Fruit fly (Drosophila melanogaster): ENCODE results near the gene wkd.
A peak's percentile ranks its signal among the peaks of the same experiment; 100 is the strongest.

The wkd gene

dm6 chr3R:11619709-11620409 is 38.5 kb downstream of the wkd start, which contains the start of the genes Jupiter and CG14710 (continued):
- peak; percentile 86 for TF ChIP-seq CG3847 (GFP tag; IDR thresholded peaks at IDR 0.05)
- no peak for TF ChIP-seq Spps (tag; optimal IDR thresholded peaks at IDR 0.05)
- TF ChIP-seq Drgx (GFP tag; IDR thresholded peaks at IDR 0.05) = peak; percentile 5; the same call in 1 of the 2 replicates
- peak; percentile 5 for TF ChIP-seq CG18262 (tag; optimal IDR thresholded peaks at IDR 0.05)
- peak; percentile 60; the same call in 2 of the 3 replicates for TF ChIP-seq otp (GFP tag; IDR thresholded peaks at IDR 0.05)
- TF ChIP-seq Hand (GFP tag; optimal IDR thresholded peaks at IDR 0.05) = no peak
- 0 out of 3 replicates have a peak, but pooled peaks have one; percentile 42 for TF ChIP-seq croc (GFP tag; conservative IDR thresholded peaks at IDR 0.05)
- TF ChIP-seq oc (tag; optimal IDR thresholded peaks at IDR 0.05) = peak; percentile 70
- TF ChIP-seq CG14965 (GFP tag; optimal IDR thresholded peaks at IDR 0.05; ENCODE audit: borderline replicate concordance) = no peak
- peak; percentile 69; the same call in 1 of the 2 replicates for TF ChIP-seq ranshi (GFP tag; IDR thresholded peaks at IDR 0.05)
- no peak for TF ChIP-seq CG42726 (GFP tag; IDR thresholded peaks at IDR 0.05; ENCODE audit: partially characterized antibody)
- TF ChIP-seq TFAM (GFP tag; optimal IDR thresholded peaks at IDR 0.05) = no peak
- TF ChIP-seq ci (GFP tag; IDR thresholded peaks at IDR 0.05) = peak; percentile 77
- peak; percentile 23 to 69 for TF ChIP-seq Hr51 (GFP tag; optimal IDR thresholded peaks at IDR 0.05)
- TF ChIP-seq lab (GFP tag; optimal IDR thresholded peaks at IDR 0.05) = no peak
- peak; percentile 63 for TF ChIP-seq CG12942 (GFP tag; optimal IDR thresholded peaks at IDR 0.05)
- TF ChIP-seq CG17361 (GFP tag; IDR thresholded peaks at IDR 0.05) = peak; percentile 39; the same call in 1 of the 3 replicates
- peak; percentile 15 to 51 for TF ChIP-seq bsh (GFP tag; optimal IDR thresholded peaks at IDR 0.05)
- peak; percentile 72 for TF ChIP-seq CG15601 (tag; optimal IDR thresholded peaks at IDR 0.05)
- peak; percentile 91 for TF ChIP-seq vvl (GFP tag; IDR thresholded peaks at IDR 0.05)
- TF ChIP-seq Lim3 (GFP tag; IDR thresholded peaks at IDR 0.05) = no peak
- no peak for TF ChIP-seq CG14860 (GFP tag; IDR thresholded peaks at IDR 0.05; ENCODE audit: partially characterized antibody)
- no peak for TF ChIP-seq CG7271 (tag; optimal IDR thresholded peaks at IDR 0.05)
- no peak for TF ChIP-seq CG10565 (GFP tag; optimal IDR thresholded peaks at IDR 0.05)
- TF ChIP-seq Sox100B (GFP tag; optimal IDR thresholded peaks at IDR 0.05) = no peak
- TF ChIP-seq zfh1 (GFP tag; IDR thresholded peaks at IDR 0.05) = peak; percentile 83
- peak; percentile 43 for TF ChIP-seq Meics (GFP tag; optimal IDR thresholded peaks at IDR 0.05)
- TF ChIP-seq CG17912 (GFP tag; optimal IDR thresholded peaks at IDR 0.05) = no peak
- peak; percentile 31 for TF ChIP-seq CG10147 (GFP tag; optimal IDR thresholded peaks at IDR 0.05)
- TF ChIP-seq hkb (optimal IDR thresholded peaks at IDR 0.05) = peak; percentile 65
- TF ChIP-seq hkb (GFP tag; IDR thresholded peaks at IDR 0.05) = no peak
- TF ChIP-seq MESR4 (GFP tag; optimal IDR thresholded peaks at IDR 0.05) = peak; percentile 78
- peak; percentile 46 for TF ChIP-seq Elba2 (GFP tag; optimal IDR thresholded peaks at IDR 0.05)
- TF ChIP-seq CG4424 (GFP tag; optimal IDR thresholded peaks at IDR 0.05) = peak; percentile 64
- TF ChIP-seq H15 (GFP tag; IDR thresholded peaks at IDR 0.05) = peak; percentile 66; the same call in 2 of the 3 replicates
- peak; percentile 72 for TF ChIP-seq CG12155 (GFP tag; optimal IDR thresholded peaks at IDR 0.05)
- TF ChIP-seq CG1603 (tag; optimal IDR thresholded peaks at IDR 0.05) = peak; percentile 77
- peak; percentile 33 for TF ChIP-seq CG1647 (GFP tag; optimal IDR thresholded peaks at IDR 0.05)
- TF ChIP-seq Taf1 (GFP tag; IDR thresholded peaks at IDR 0.05) = no peak
- TF ChIP-seq Ptx1 (GFP tag; IDR thresholded peaks at IDR 0.05) = peak; percentile 82
- 0 out of 2 replicates have a peak, but pooled peaks have one; percentile 39 for TF ChIP-seq Atf6 (GFP tag; IDR thresholded peaks at IDR 0.05)
- no peak for TF ChIP-seq hbn (GFP tag; IDR thresholded peaks at IDR 0.05; ENCODE audit: partially characterized antibody)
- peak; percentile 26 for TF ChIP-seq mirr (GFP tag; optimal IDR thresholded peaks at IDR 0.05)
- TF ChIP-seq CG7357 (GFP tag; IDR thresholded peaks at IDR 0.05) = peak; percentile 46; the same call in 1 of the 3 replicates
- peak; percentile 84 for TF ChIP-seq Gug (GFP tag; IDR thresholded peaks at IDR 0.05)
- peak; percentile 57 for TF ChIP-seq CG10366 (GFP tag; IDR thresholded peaks at IDR 0.05)
- no peak for TF ChIP-seq CG18476 (GFP tag; optimal IDR thresholded peaks at IDR 0.05)
- TF ChIP-seq pfk (GFP tag; optimal IDR thresholded peaks at IDR 0.05) = peak; percentile 39
- no peak for TF ChIP-seq CG16779 (GFP tag; IDR thresholded peaks at IDR 0.05)

All from whole organism, embryonic.